Worm (Caenorhabditis elegans) whole organism, L4 larva: ENCODE measurements around the gene F53A9.6.

Experiments
- T20F7.1 ChIP-seq: fragments of 200-800 bp; sonication (Bioruptor generic); optimal IDR thresholded peaks from 2 replicates; lab custom pipeline; 2018; ENCODE audit warnings: mild to moderate bottlenecking, missing genetic modification characterization, missing compliant biosample characterization
- aha-1 ChIP-seq: fragments of 150-350 bp; peaks from one replicate; lab custom pipeline; 2014; ENCODE audit warnings: missing biosample characterization, missing genetic modification characterization
- ceh-62 ChIP-seq: sonication (generic microtip); optimal IDR thresholded peaks from 2 replicates; lab custom pipeline; 2017; ENCODE audit warnings: missing biosample characterization, missing genetic modification characterization
- daf-16 ChIP-seq, 3 experiments: sonication (generic microtip); optimal IDR thresholded peaks; 2 replicates each; lab custom pipeline; 2016 to 2017; ENCODE audit warnings: missing genetic modification characterization in 3 of 3, missing genetic modification reagents in 3 of 3, mild to moderate bottlenecking in 2 of 3, missing compliant biosample characterization in 2 of 3, missing biosample characterization in 1 of 3, moderate library complexity in 1 of 3
- dmd-6 ChIP-seq: fragments of 200-800 bp; sonication (Bioruptor generic); IDR thresholded peaks from 2 replicates; pipeline ENCODE4 v1.3.6; 2022; ENCODE audit warnings: missing genetic modification reagents, missing genetic modification characterization, missing compliant biosample characterization
- duxl-1 ChIP-seq: sonication (generic microtip); optimal IDR thresholded peaks from 2 replicates; lab custom pipeline; 2016; ENCODE audit warnings: mild to moderate bottlenecking, missing genetic modification characterization, moderate library complexity, missing compliant biosample characterization; ENCODE audit not compliant: poor library complexity
- dve-1 ChIP-seq: sonication (generic microtip); optimal IDR thresholded peaks from 2 replicates; lab custom pipeline; 2017; ENCODE audit warnings: antibody characterized with exemption, mild to moderate bottlenecking, missing genetic modification characterization, missing compliant biosample characterization; ENCODE audit not compliant: insufficient read depth
- egl-27 ChIP-seq: sonication (generic microtip); optimal IDR thresholded peaks from 3 replicates; lab custom pipeline; 2017; ENCODE audit warnings: missing biosample characterization, missing genetic modification reagents, missing genetic modification characterization
- hif-1 ChIP-seq, 2 experiments: sonication (generic microtip); optimal IDR thresholded peaks; 2 replicates each; lab custom pipeline; 2016 to 2017; ENCODE audit warnings: missing compliant biosample characterization in 2 of 2, missing genetic modification characterization in 2 of 2, missing genetic modification reagents in 2 of 2, missing genotype in 2 of 2, mild to moderate bottlenecking in 1 of 2
- hlh-11 ChIP-seq: fragments of 200-800 bp; sonication (Bioruptor generic); optimal IDR thresholded peaks from 2 replicates; lab custom pipeline; 2018; ENCODE audit warnings: mild to moderate bottlenecking, missing genetic modification characterization, missing compliant biosample characterization
- hlh-30 ChIP-seq: sonication (generic microtip); optimal IDR thresholded peaks from 2 replicates; lab custom pipeline; 2017; ENCODE audit warnings: antibody characterized with exemption, mild to moderate bottlenecking, missing genetic modification characterization, missing compliant biosample characterization; ENCODE audit not compliant: insufficient read depth
- lin-39 ChIP-seq: fragments of 150-350 bp; optimal IDR thresholded peaks from 2 replicates; lab custom pipeline; 2014; ENCODE audit warnings: missing biosample characterization, missing genetic modification reagents, missing genetic modification characterization
- lsy-2 ChIP-seq, 2 experiments: fragments of 150-350 bp in 1 of 2; sonication (generic microtip) in 1 of 2; optimal IDR thresholded peaks; 2 replicates each; lab custom pipeline; 2014 to 2017; ENCODE audit warnings: missing biosample characterization in 2 of 2, missing genetic modification characterization in 2 of 2
- mdl-1 ChIP-seq, 2 experiments: fragments of 150-350 bp in 1 of 2; sonication (generic microtip) in 1 of 2; optimal IDR thresholded peaks; 2 replicates each; lab custom pipeline; 2014 to 2017; ENCODE audit warnings: missing biosample characterization in 2 of 2, missing genetic modification characterization in 2 of 2
- mdt-29 ChIP-seq: fragments of 200-800 bp; sonication (Bioruptor generic); IDR thresholded peaks from 2 replicates; pipeline ENCODE4 v1.3.6; 2022; ENCODE audit warnings: missing genetic modification reagents, missing genetic modification characterization, missing compliant biosample characterization
- nhr-102 ChIP-seq: sonication (generic microtip); optimal IDR thresholded peaks from 2 replicates; lab custom pipeline; 2016; ENCODE audit warnings: mild to moderate bottlenecking, missing genetic modification characterization, moderate library complexity, missing compliant biosample characterization
- nhr-237 ChIP-seq: sonication (generic microtip); optimal IDR thresholded peaks from 2 replicates; lab custom pipeline; 2017; ENCODE audit warnings: missing biosample characterization, missing genetic modification characterization
- nhr-25 ChIP-seq: sonication (generic microtip); optimal IDR thresholded peaks from 2 replicates; lab custom pipeline; 2017; ENCODE audit warnings: missing genetic modification characterization, mild to moderate bottlenecking, missing compliant biosample characterization, antibody characterized with exemption, moderate library complexity, borderline replicate concordance; ENCODE audit not compliant: insufficient read depth
- nhr-28 ChIP-seq: fragments of 150-350 bp; optimal IDR thresholded peaks from 2 replicates; lab custom pipeline; 2014; ENCODE audit warnings: missing biosample characterization, missing genetic modification characterization
- nhr-48 ChIP-seq: sonication (generic microtip); optimal IDR thresholded peaks from 2 replicates; lab custom pipeline; 2016; ENCODE audit warnings: mild to moderate bottlenecking, missing genetic modification characterization, missing compliant biosample characterization
- nhr-6 ChIP-seq: fragments of 150-350 bp; optimal IDR thresholded peaks from 2 replicates; lab custom pipeline; 2014; ENCODE audit warnings: missing biosample characterization, missing genetic modification characterization
- nhr-76 ChIP-seq: fragments of 150-350 bp; optimal IDR thresholded peaks from 2 replicates; lab custom pipeline; 2014; ENCODE audit warnings: missing biosample characterization, missing genetic modification characterization
- nhr-77 ChIP-seq: fragments of 150-350 bp; optimal IDR thresholded peaks from 2 replicates; lab custom pipeline; 2014; ENCODE audit warnings: missing biosample characterization, missing genetic modification characterization
- php-3 ChIP-seq: fragments of 200-800 bp; sonication (Bioruptor generic); IDR thresholded peaks from 2 replicates; pipeline ENCODE4 v1.3.6; 2022; ENCODE audit warnings: missing genetic modification reagents, missing genetic modification characterization, missing compliant biosample characterization
- pqm-1 ChIP-seq: sonication (generic microtip); optimal IDR thresholded peaks from 2 replicates; lab custom pipeline; 2017; ENCODE audit warnings: missing biosample characterization, missing genetic modification characterization
- spr-1 ChIP-seq: sonication (generic microtip); optimal IDR thresholded peaks from 2 replicates; lab custom pipeline; 2016; ENCODE audit warnings: mild to moderate bottlenecking, missing genetic modification characterization, missing compliant biosample characterization
- tra-1 ChIP-seq: fragments of 200-800 bp; sonication (Bioruptor generic); IDR thresholded peaks from 2 replicates; pipeline ENCODE4 v1.3.6; 2022; ENCODE audit warnings: missing genetic modification reagents, missing genetic modification characterization, missing compliant biosample characterization
- unc-130 ChIP-seq: sonication (generic microtip); optimal IDR thresholded peaks from 2 replicates; lab custom pipeline; 2016; ENCODE audit warnings: missing genetic modification reagents, missing genetic modification characterization, missing compliant biosample characterization
- unc-62 ChIP-seq, 3 experiments: fragments of 150-350 bp in 1 of 3; sonication (generic microtip); optimal IDR thresholded peaks in 2 of 3; peaks in 1 of 3; 1 replicate in 1 of 3; 2 replicates in 2 of 3; lab custom pipeline; 2014 to 2017; ENCODE audit warnings: missing biosample characterization in 3 of 3, missing genetic modification characterization in 3 of 3, missing genetic modification reagents in 3 of 3, missing genotype in 1 of 3
- vab-7 ChIP-seq: fragments of 200-800 bp; sonication (Bioruptor generic); IDR thresholded peaks from 2 replicates; pipeline ENCODE4 v1.3.6; 2022; ENCODE audit warnings: missing genetic modification reagents, missing genetic modification characterization, missing compliant biosample characterization
- zip-2 ChIP-seq: fragments of 150-350 bp; optimal IDR thresholded peaks from 2 replicates; lab custom pipeline; 2014; ENCODE audit warnings: missing biosample characterization, missing genetic modification characterization
- ztf-7 ChIP-seq: fragments of 150-350 bp; optimal IDR thresholded peaks from 2 replicates; lab custom pipeline; 2014; ENCODE audit warnings: missing biosample characterization, missing genetic modification characterization

The F53A9.6 gene

DNA sequence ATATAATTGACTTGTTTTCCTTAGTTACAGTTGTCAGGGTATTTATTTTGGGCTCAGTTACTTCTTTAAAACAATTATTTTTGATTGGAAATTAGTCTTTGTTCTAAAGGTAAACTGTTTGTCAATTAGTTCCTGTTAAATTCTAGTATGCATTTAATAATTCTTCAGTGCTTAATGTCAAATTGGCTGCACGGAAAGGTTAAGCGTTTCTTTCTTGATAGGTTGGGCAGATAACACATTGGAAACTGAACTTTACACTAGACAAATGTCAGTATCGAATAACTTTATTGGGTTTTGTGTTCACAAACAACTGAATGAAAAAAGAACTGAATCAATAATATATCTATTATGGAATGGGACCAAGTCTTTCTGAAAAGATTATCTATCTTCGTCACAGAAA, 1.2 kb upstream of the F53A9.6 start (continued):
- TF ChIP-seq nhr-48 (tag; lab: Kevin White, UChicago): no peak
- TF ChIP-seq egl-27 (tag; lab: Kevin White, UChicago): no peak
- TF ChIP-seq lin-39 (tag; lab: Kevin White, UChicago): no peak
- TF ChIP-seq duxl-1 (tag; lab: Kevin White, UChicago): no peak
- TF ChIP-seq mdt-29 (GFP tag; lab: Robert Waterston, UW): no peak
- no peak for TF ChIP-seq unc-130 (GFP tag; lab: Kevin White, UChicago)
- no peak for TF ChIP-seq mdl-1 (tag; optimal IDR thresholded peaks at IDR 0.05; lab: Kevin White, UChicago)
- no peak for TF ChIP-seq hif-1 (tag; optimal IDR thresholded peaks at IDR 0.05; lab: Kevin White, UChicago)
- no peak for TF ChIP-seq nhr-76
- 0 out of 2 replicates have a peak, but pooled peaks have one; percentile 10 for TF ChIP-seq php-3 (GFP tag; lab: Robert Waterston, UW)
- peak; percentile 16 for TF ChIP-seq aha-1 (tag; lab: Kevin White, UChicago)
- TF ChIP-seq, all 104 proteins: peak for 5

DNA sequence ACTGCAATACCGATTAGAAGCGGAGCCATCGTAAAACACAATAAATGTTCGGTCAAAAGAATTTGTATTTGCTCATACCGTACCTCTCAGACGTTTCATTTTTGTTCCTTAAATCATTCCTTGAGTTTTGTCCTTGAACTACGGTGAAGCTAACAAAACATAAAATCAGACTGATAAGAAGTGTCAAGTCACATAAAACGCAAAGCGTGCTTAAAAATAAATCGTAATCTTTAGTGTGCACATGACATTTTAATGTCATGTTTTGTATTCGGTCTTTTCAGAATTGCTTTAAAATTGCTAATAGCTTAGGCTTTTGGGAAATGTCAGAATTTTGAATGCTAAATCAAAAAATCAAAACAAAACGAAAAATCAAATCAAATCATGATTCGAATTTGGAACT, 942 bp downstream of the F53A9.6 start:
- TF ChIP-seq dmd-6 (peak; percentile 83), nhr-25 (tag; lab: Kevin White, UChicago) (no peak), nhr-48 (tag; lab: Kevin White, UChicago) (peak; percentile 30), ztf-7 (peak; percentile 2), nhr-77 (tag; lab: Kevin White, UChicago) (peak; percentile 61), nhr-102 (tag; lab: Kevin White, UChicago) (peak; percentile 0), daf-16 (GFP tag; optimal IDR thresholded peaks at IDR 0.05; lab: Kevin White, UChicago) (no peak), daf-16 (tag; optimal IDR thresholded peaks at IDR 0.05; lab: Kevin White, UChicago) (peak; percentile 71), dve-1 (peak; percentile 78), hlh-30 (tag; lab: Kevin White, UChicago) (peak; percentile 55), aha-1 (tag; lab: Kevin White, UChicago) (no peak), hlh-11 (tag; lab: Kevin White, UChicago) (peak; percentile 72), nhr-237 (no peak), php-3 (GFP tag; lab: Robert Waterston, UW) (peak; percentile 95), tra-1 (GFP tag; lab: Robert Waterston, UW) (peak; percentile 64; the same call in 1 of the 2 replicates), lsy-2 (tag; optimal IDR thresholded peaks at IDR 0.05; lab: Kevin White, UChicago) (peak in 1 of 2 experiments; percentile 4), nhr-28 (tag; lab: Kevin White, UChicago) (peak; percentile 85), mdl-1 (tag; optimal IDR thresholded peaks at IDR 0.05; lab: Kevin White, UChicago) (no peak), nhr-6 (peak; percentile 38), pqm-1 (peak; percentile 84), spr-1 (no peak), zip-2 (tag; lab: Kevin White, UChicago) (no peak)
- TF ChIP-seq, all 104 proteins: peak for 15

DNA sequence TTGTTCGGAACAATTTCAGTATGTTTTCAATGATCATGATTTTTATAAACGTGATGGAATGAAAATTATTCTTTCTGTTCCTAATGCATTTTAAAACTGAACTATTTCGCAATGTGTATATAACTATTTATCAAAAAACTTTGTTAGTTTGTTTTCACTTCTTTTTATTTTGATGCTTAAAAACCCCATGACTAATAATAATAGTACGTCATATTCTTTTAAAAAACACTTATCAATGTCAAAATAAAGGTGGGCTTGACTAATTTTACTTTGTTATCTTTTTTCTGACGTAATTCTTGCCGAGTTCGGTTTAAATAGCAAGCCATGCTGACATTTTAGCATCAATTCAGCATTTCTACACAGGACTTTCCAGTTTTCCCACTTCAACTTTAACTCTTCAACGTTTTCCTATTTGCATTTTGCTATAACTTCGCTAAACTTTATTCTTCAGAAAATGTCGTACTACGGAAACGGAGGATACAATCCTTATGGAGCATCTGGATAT, 2.4 kb downstream of the F53A9.6 start, which contains the start of gene F53A9.1:
TSS of gene F53A9.1 (plus strand) at position 455 of the 505 bp plus-strand sequence.
- peak; percentile 38 for TF ChIP-seq dve-1
- peak in 1 of 2 experiments; percentile 75 for TF ChIP-seq unc-62 (GFP tag; optimal IDR thresholded peaks at IDR 0.05 in 1 of 2; lab: Kevin White, UChicago)
- no peak for TF ChIP-seq unc-62 (tag; optimal IDR thresholded peaks at IDR 0.05; lab: Kevin White, UChicago)
- no peak for TF ChIP-seq daf-16 (GFP tag; optimal IDR thresholded peaks at IDR 0.05; lab: Kevin White, UChicago)
- peak; percentile 62 for TF ChIP-seq daf-16 (tag; optimal IDR thresholded peaks at IDR 0.05; lab: Kevin White, UChicago)
- no peak for TF ChIP-seq T20F7.1 (GFP tag; lab: Kevin White, UChicago)
- no peak for TF ChIP-seq vab-7 (GFP tag; lab: Robert Waterston, UW)

DNA sequence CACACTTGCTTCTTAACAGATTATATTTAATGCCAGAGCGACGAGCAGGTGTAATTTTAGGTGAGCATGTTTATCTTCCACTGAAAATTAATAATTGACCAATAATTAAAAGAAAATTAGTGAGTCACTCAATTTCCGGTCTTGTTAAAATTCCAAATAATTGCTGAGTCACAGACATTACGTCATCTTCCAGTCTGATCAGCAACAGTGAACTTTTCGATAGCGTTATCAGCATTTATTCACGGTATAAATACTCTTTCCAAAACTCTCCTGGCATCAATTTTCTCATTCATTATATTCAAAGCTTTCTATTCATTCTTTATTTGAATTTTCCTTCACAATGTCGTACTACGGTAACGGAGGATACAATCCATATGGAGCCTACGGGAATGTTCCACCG, 4.2 kb downstream of the F53A9.6 start, which contains the start of gene kreg-1:
TSS of gene kreg-1 (plus strand) at position 341 of the 400 bp plus-strand sequence.
- TF ChIP-seq ceh-62 (tag; lab: Kevin White, UChicago) (no peak), dmd-6 (peak; percentile 11; the same call in 1 of the 2 replicates), pqm-1 (peak; percentile 32)
